Fruit fly (Drosophila melanogaster): ENCODE measurements around the gene sip2.

Gene sip2

dm6 chr2L:6922091-6922753 lies 41.7 kb downstream of the sip2 start (continued):
- TF ChIP-seq CG10565 (GFP tag; optimal IDR thresholded peaks at IDR 0.05) = no peak
- peak; percentile 80 for TF ChIP-seq slp2 (GFP tag; optimal IDR thresholded peaks at IDR 0.05)
- no peak for TF ChIP-seq Hmx (GFP tag; optimal IDR thresholded peaks at IDR 0.05)
- no peak for TF ChIP-seq CG13894 (tag; optimal IDR thresholded peaks at IDR 0.05)
- TF ChIP-seq ATbp (GFP tag; optimal IDR thresholded peaks at IDR 0.05) = peak; percentile 69
- no peak for TF ChIP-seq CG33557 (GFP tag; optimal IDR thresholded peaks at IDR 0.05)
- no peak for TF ChIP-seq CG17802 (tag; optimal IDR thresholded peaks at IDR 0.05)
- no peak for TF ChIP-seq Ptx1 (GFP tag; IDR thresholded peaks at IDR 0.05)
- TF ChIP-seq klu (GFP tag; IDR thresholded peaks at IDR 0.05) = no peak
- peak; percentile 34 for TF ChIP-seq fd3F (GFP tag; optimal IDR thresholded peaks at IDR 0.05)
- no peak for TF ChIP-seq eyg (GFP tag; optimal IDR thresholded peaks at IDR 0.05)
- no peak for TF ChIP-seq CG32772 (GFP tag; IDR thresholded peaks at IDR 0.05)
- TF ChIP-seq CG16779 (GFP tag; IDR thresholded peaks at IDR 0.05) = peak; percentile 76
- TF ChIP-seq oc (tag; optimal IDR thresholded peaks at IDR 0.05) = no peak
- TF ChIP-seq B-H2 (GFP tag; optimal IDR thresholded peaks at IDR 0.05) = no peak
- TF ChIP-seq CG14860 (GFP tag; IDR thresholded peaks at IDR 0.05; ENCODE audit: partially characterized antibody) = no peak
- TF ChIP-seq CG11695 (GFP tag; IDR thresholded peaks at IDR 0.05) = peak; percentile 76
- no peak for TF ChIP-seq sr (GFP tag; IDR thresholded peaks at IDR 0.05)
- peak; percentile 1 for TF ChIP-seq CG12104 (GFP tag; optimal IDR thresholded peaks at IDR 0.05)
- peak; percentile 66 for TF ChIP-seq Mes4 (GFP tag; optimal IDR thresholded peaks at IDR 0.05)
- TF ChIP-seq CG9609 (GFP tag; optimal IDR thresholded peaks at IDR 0.05) = peak; percentile 68
- TF ChIP-seq CG31388 (GFP tag; optimal IDR thresholded peaks at IDR 0.05) = no peak
- TF ChIP-seq CG18011 (GFP tag; optimal IDR thresholded peaks at IDR 0.05) = peak; percentile 43
- no peak for TF ChIP-seq HLH4C (GFP tag; IDR thresholded peaks at IDR 0.05; ENCODE audit: partially characterized antibody)
- peak; percentile 65 for TF ChIP-seq Camta (GFP tag; optimal IDR thresholded peaks at IDR 0.05)
- TF ChIP-seq Med (GFP tag) = peak; percentile 93
- TF ChIP-seq CG7786 (GFP tag; optimal IDR thresholded peaks at IDR 0.05) = peak; percentile 54
- TF ChIP-seq otp (GFP tag; IDR thresholded peaks at IDR 0.05) = no peak; the same call in 2 of the 3 replicates
- no peak for TF ChIP-seq schlank (tag; optimal IDR thresholded peaks at IDR 0.05)
- TF ChIP-seq Elba2 (GFP tag; optimal IDR thresholded peaks at IDR 0.05) = peak; percentile 37
- no peak for TF ChIP-seq CG6854 (GFP tag; optimal IDR thresholded peaks at IDR 0.05)
- TF ChIP-seq CG11696 (GFP tag; IDR thresholded peaks at IDR 0.05) = peak; percentile 59; the same call in 1 of the 2 replicates
- TF ChIP-seq Dp (GFP tag; optimal IDR thresholded peaks at IDR 0.05) = no peak
- peak; percentile 67 for TF ChIP-seq en (GFP tag; optimal IDR thresholded peaks at IDR 0.05)
- TF ChIP-seq CG11398 (GFP tag; optimal IDR thresholded peaks at IDR 0.05) = peak; percentile 69
- TF ChIP-seq so (GFP tag; IDR thresholded peaks at IDR 0.05) = no peak
- no peak for TF ChIP-seq HLHmδ (GFP tag; optimal IDR thresholded peaks at IDR 0.05)
- TF ChIP-seq CG11085 (GFP tag; IDR thresholded peaks at IDR 0.05) = no peak
- TF ChIP-seq sisA (GFP tag; IDR thresholded peaks at IDR 0.05) = no peak; the same call in 1 of the 2 replicates
- peak; percentile 62 for TF ChIP-seq pnt (GFP tag; optimal IDR thresholded peaks at IDR 0.05)
- TF ChIP-seq H15 (GFP tag; IDR thresholded peaks at IDR 0.05) = no peak
- peak; percentile 66 for TF ChIP-seq fd96Cb (tag; optimal IDR thresholded peaks at IDR 0.05)
- TF ChIP-seq vfl (GFP tag; optimal IDR thresholded peaks at IDR 0.05) = peak; percentile 45
- no peak for TF ChIP-seq CG6175 (GFP tag; IDR thresholded peaks at IDR 0.05)
- TF ChIP-seq CG3838 (GFP tag; optimal IDR thresholded peaks at IDR 0.05) = no peak
- TF ChIP-seq CG12299 (tag; optimal IDR thresholded peaks at IDR 0.05) = peak; percentile 49
- no peak for TF ChIP-seq Scr (GFP tag; IDR thresholded peaks at IDR 0.05; ENCODE audit: partially characterized antibody)
- peak; percentile 70; the same call in 1 of the 2 replicates for TF ChIP-seq sim (GFP tag; IDR thresholded peaks at IDR 0.05)
- TF ChIP-seq CG14667 (GFP tag; IDR thresholded peaks at IDR 0.05) = no peak
- TF ChIP-seq cad (GFP tag; optimal IDR thresholded peaks at IDR 0.05) = no peak
- TF ChIP-seq zfh2 (GFP tag; optimal IDR thresholded peaks at IDR 0.05) = peak; percentile 61

All from whole organism, embryonic.